Fruit fly (Drosophila melanogaster) whole organism, embryonic: ENCODE measurements around the gene Drsl2.

Experiments used
- Bgb ChIP-seq: fragments of 200-800 bp; sonication (Bioruptor generic); IDR thresholded peaks from 2 replicates; pipeline ENCODE4 v1.3.6; 2022; ENCODE audit warnings: missing biosample characterization, missing genetic modification characterization; ENCODE audit not compliant: partially characterized antibody
- CG11504 ChIP-seq: fragments of 200-800 bp; sonication (Bioruptor generic); optimal IDR thresholded peaks from 3 replicates; lab custom pipeline; 2019; ENCODE audit warnings: missing biosample characterization, mild to moderate bottlenecking, missing genetic modification characterization, moderate library complexity
- CG12071 ChIP-seq: fragments of 200-800 bp; sonication (Bioruptor generic); optimal IDR thresholded peaks from 3 replicates; lab custom pipeline; 2018; ENCODE audit warnings: missing biosample characterization, mild to moderate bottlenecking, missing genetic modification characterization
- CG12659 ChIP-seq: fragments of 200-800 bp; sonication (Bioruptor generic); optimal IDR thresholded peaks from 3 replicates; lab custom pipeline; 2017; ENCODE audit warnings: mild to moderate bottlenecking, missing biosample characterization, missing genetic modification reagents, missing genetic modification characterization
- CG13296 ChIP-seq: fragments of 200-800 bp; sonication (Bioruptor generic); optimal IDR thresholded peaks from 3 replicates; lab custom pipeline; 2018; ENCODE audit warnings: missing biosample characterization, mild to moderate bottlenecking, missing genetic modification characterization
- CG15479 ChIP-seq: fragments of 200-800 bp; sonication (Bioruptor generic); optimal IDR thresholded peaks from 3 replicates; lab custom pipeline; 2019; ENCODE audit warnings: missing biosample characterization, mild to moderate bottlenecking, missing genetic modification characterization, moderate library complexity
- CG17385 ChIP-seq: fragments of 200-800 bp; sonication (Bioruptor generic); optimal IDR thresholded peaks from 3 replicates; lab custom pipeline; 2018; ENCODE audit warnings: missing biosample characterization, mild to moderate bottlenecking, missing genetic modification characterization
- CG18011 ChIP-seq: fragments of 200-800 bp; sonication (Bioruptor generic); optimal IDR thresholded peaks from 2 replicates; lab custom pipeline; 2017; ENCODE audit warnings: missing biosample characterization, missing genetic modification characterization, mild to moderate bottlenecking, moderate library complexity, missing genotype
- CG18599 ChIP-seq: fragments of 200-800 bp; sonication (Bioruptor generic); optimal IDR thresholded peaks from 3 replicates; lab custom pipeline; 2017; ENCODE audit warnings: missing biosample characterization, missing genetic modification characterization, mild to moderate bottlenecking, moderate library complexity, missing genetic modification reagents
- CG2199 ChIP-seq: fragments of 200-800 bp; sonication (Bioruptor generic); IDR thresholded peaks from 3 replicates; pipeline ENCODE4 v1.3.6; 2022; ENCODE audit warnings: missing biosample characterization, missing genetic modification characterization
- CG32767 ChIP-seq: fragments of 200-800 bp; sonication (Bioruptor generic); IDR thresholded peaks from 2 replicates; pipeline ENCODE4 v1.3.6; 2022; ENCODE audit warnings: missing biosample characterization, missing genetic modification characterization
- CG3407 ChIP-seq: fragments of 200-800 bp; sonication (Bioruptor generic); optimal IDR thresholded peaks from 2 replicates; lab custom pipeline; 2018; ENCODE audit warnings: missing biosample characterization, mild to moderate bottlenecking, missing genetic modification characterization
- CG7786 ChIP-seq: fragments of 200-800 bp; sonication (Bioruptor generic); optimal IDR thresholded peaks from 2 replicates; lab custom pipeline; 2016; ENCODE audit warnings: missing biosample characterization, missing genetic modification characterization
- CG9215 ChIP-seq: fragments of 200-800 bp; sonication (Bioruptor generic); IDR thresholded peaks from 2 replicates; pipeline ENCODE4 v1.3.6; 2022; ENCODE audit warnings: missing biosample characterization, missing genetic modification characterization
- Dfd ChIP-seq, 2 experiments: fragments of >200 bp; optimal IDR thresholded peaks; 2 replicates each; lab custom pipeline; 2017; ENCODE audit warnings: missing biosample characterization in 2 of 2, missing genetic modification characterization in 2 of 2
- E2f2 ChIP-seq: fragments of 200-800 bp; sonication (Bioruptor generic); IDR thresholded peaks from 2 replicates; pipeline ENCODE4 v1.3.6; 2022; ENCODE audit warnings: missing biosample characterization, missing genetic modification characterization
- HHEX ChIP-seq: fragments of 200-800 bp; sonication (Bioruptor generic); optimal IDR thresholded peaks from 3 replicates; lab custom pipeline; 2017; ENCODE audit warnings: missing biosample characterization, mild to moderate bottlenecking, missing genetic modification characterization, missing genetic modification reagents
- HLH3B ChIP-seq: fragments of 200-800 bp; sonication (Bioruptor generic); IDR thresholded peaks from 2 replicates; pipeline ENCODE4 v1.3.6; 2022; ENCODE audit warnings: missing biosample characterization, missing genetic modification characterization
- Hey ChIP-seq: fragments of 200-800 bp; sonication (Bioruptor generic); optimal IDR thresholded peaks from 3 replicates; lab custom pipeline; 2018; ENCODE audit warnings: missing biosample characterization, mild to moderate bottlenecking, missing genetic modification characterization
- MTF-1 ChIP-seq: fragments of 200-800 bp; sonication (Bioruptor generic); optimal IDR thresholded peaks from 2 replicates; lab custom pipeline; 2018; ENCODE audit warnings: missing biosample characterization, mild to moderate bottlenecking, missing genetic modification characterization, borderline replicate concordance
- Mad ChIP-seq: fragments of 200-800 bp; sonication (Bioruptor generic); optimal IDR thresholded peaks from 2 replicates; lab custom pipeline; 2016; ENCODE audit warnings: missing biosample characterization, missing genetic modification characterization
- Med ChIP-seq: fragments of 200-800 bp; sonication (Bioruptor generic); peaks from one replicate; lab custom pipeline; 2016; ENCODE audit warnings: missing biosample characterization, missing genetic modification characterization, mild to moderate bottlenecking, inconsistent platforms, moderate library complexity
- Nf-YC ChIP-seq: fragments of 200-800 bp; optimal IDR thresholded peaks from 3 replicates; lab custom pipeline; 2019; ENCODE audit warnings: missing biosample characterization, mild to moderate bottlenecking, missing genetic modification characterization, moderate library complexity
- NfI ChIP-seq: fragments of 200-800 bp; sonication (Bioruptor generic); optimal IDR thresholded peaks from 3 replicates; lab custom pipeline; 2018; ENCODE audit warnings: missing biosample characterization, mild to moderate bottlenecking, missing genetic modification characterization, moderate library complexity
- Pdp1 ChIP-seq, 2 experiments: fragments of 200-800 bp; sonication (Bioruptor generic); optimal IDR thresholded peaks; 3 replicates each; lab custom pipeline; 2016; ENCODE audit warnings: missing biosample characterization in 2 of 2, missing genetic modification characterization in 2 of 2, mild to moderate bottlenecking in 1 of 2, moderate library complexity in 1 of 2
- Ptx1 ChIP-seq: fragments of 200-800 bp; sonication (Bioruptor generic); IDR thresholded peaks from 2 replicates; pipeline ENCODE4 v1.3.6; 2022; ENCODE audit warnings: missing biosample characterization, missing genetic modification characterization
- Rfx ChIP-seq: fragments of 200-800 bp; sonication (Bioruptor generic); IDR thresholded peaks from 2 replicates; pipeline ENCODE4 v1.3.6; 2022; ENCODE audit warnings: missing biosample characterization, missing genetic modification characterization
- ato ChIP-seq: fragments of 200-800 bp; sonication (Bioruptor generic); IDR thresholded peaks from 2 replicates; pipeline ENCODE4 v1.3.6; 2022; ENCODE audit warnings: missing biosample characterization, missing genetic modification characterization; ENCODE audit not compliant: partially characterized antibody
- bbx ChIP-seq: fragments of 200-800 bp; sonication (Bioruptor generic); IDR thresholded peaks from 2 replicates; pipeline ENCODE4 v1.3.6; 2022; ENCODE audit warnings: missing biosample characterization, missing genetic modification characterization; ENCODE audit not compliant: partially characterized antibody
- cad ChIP-seq: fragments of >200 bp; optimal IDR thresholded peaks from 2 replicates; lab custom pipeline; 2017; ENCODE audit warnings: missing biosample characterization, missing genetic modification characterization
- chinmo ChIP-seq: fragments of 200-800 bp; sonication (Bioruptor generic); IDR thresholded peaks from 4 replicates; pipeline ENCODE4 v1.3.6; 2022; ENCODE audit warnings: missing biosample characterization, missing genetic modification characterization; ENCODE audit not compliant: partially characterized antibody
- cwo ChIP-seq: fragments of 200-800 bp; sonication (Bioruptor generic); optimal IDR thresholded peaks from 3 replicates; lab custom pipeline; 2017; ENCODE audit warnings: missing biosample characterization, missing genetic modification characterization, mild to moderate bottlenecking, moderate library complexity, missing genetic modification reagents
- disco-r ChIP-seq: fragments of 200-800 bp; sonication (Bioruptor generic); optimal IDR thresholded peaks from 2 replicates; lab custom pipeline; 2016; ENCODE audit warnings: missing biosample characterization, missing genetic modification characterization
- dm ChIP-seq: fragments of 200-800 bp; sonication (Bioruptor generic); optimal IDR thresholded peaks from 3 replicates; lab custom pipeline; 2016; ENCODE audit warnings: missing biosample characterization, missing genetic modification characterization
- grn ChIP-seq: fragments of 200-800 bp; sonication (Bioruptor generic); optimal IDR thresholded peaks from 3 replicates; lab custom pipeline; 2017; ENCODE audit warnings: missing biosample characterization, missing genetic modification characterization
- lab ChIP-seq: fragments of 200-800 bp; sonication (Bioruptor generic); optimal IDR thresholded peaks from 3 replicates; lab custom pipeline; 2017; ENCODE audit warnings: missing biosample characterization, missing genetic modification characterization, mild to moderate bottlenecking, moderate library complexity, missing genetic modification reagents
- lov ChIP-seq, 2 experiments: fragments of 200-800 bp in 1 of 2; fragments of >200 bp in 1 of 2; sonication (Bioruptor generic) in 1 of 2; IDR thresholded peaks in 1 of 2; optimal IDR thresholded peaks in 1 of 2; 2 replicates in 1 of 2; 3 replicates in 1 of 2; pipeline versions ENCODE4 v1.3.6 to Lab custom; 2017 to 2022; ENCODE audit warnings: missing biosample characterization in 1 of 2, missing genetic modification characterization in 1 of 2
- mirr ChIP-seq: fragments of 200-800 bp; sonication (Bioruptor generic); optimal IDR thresholded peaks from 3 replicates; lab custom pipeline; 2018; ENCODE audit warnings: missing biosample characterization, mild to moderate bottlenecking, missing genetic modification characterization
- sens ChIP-seq: fragments of 200-800 bp; sonication (Bioruptor generic); peaks from one replicate; lab custom pipeline; 2016; ENCODE audit warnings: missing biosample characterization, missing genetic modification characterization
- slbo ChIP-seq: fragments of 200-800 bp; sonication (Bioruptor generic); IDR thresholded peaks from 2 replicates; pipeline ENCODE4 v1.3.6; 2022; ENCODE audit warnings: missing biosample characterization, missing genetic modification characterization
- sug ChIP-seq: fragments of 200-800 bp; optimal IDR thresholded peaks from 2 replicates; lab custom pipeline; 2019; ENCODE audit warnings: missing biosample characterization, mild to moderate bottlenecking, missing genetic modification characterization, moderate library complexity
- toy ChIP-seq: fragments of 200-800 bp; sonication (Bioruptor generic); IDR thresholded peaks from 2 replicates; pipeline ENCODE4 v1.3.6; 2022; ENCODE audit warnings: missing biosample characterization, missing genetic modification characterization
- tup ChIP-seq: fragments of 200-800 bp; sonication (Bioruptor generic); optimal IDR thresholded peaks from 2 replicates; lab custom pipeline; 2016; ENCODE audit warnings: missing biosample characterization, mild to moderate bottlenecking, missing genetic modification characterization, moderate library complexity
- vnd ChIP-seq: fragments of 200-800 bp; sonication (Bioruptor generic); IDR thresholded peaks from 3 replicates; pipeline ENCODE4 v1.3.6; 2022; ENCODE audit warnings: missing biosample characterization, missing genetic modification characterization; ENCODE audit not compliant: partially characterized antibody
- vvl ChIP-seq: fragments of 200-800 bp; sonication (Bioruptor generic); IDR thresholded peaks from 2 replicates; pipeline ENCODE4 v1.3.6; 2022; ENCODE audit warnings: missing biosample characterization, missing genetic modification characterization
- zen ChIP-seq: fragments of 200-800 bp; sonication (Bioruptor generic); optimal IDR thresholded peaks from 3 replicates; lab custom pipeline; 2018; ENCODE audit warnings: missing biosample characterization, mild to moderate bottlenecking, missing genetic modification characterization, moderate library complexity

Gene Drsl2

DNA sequence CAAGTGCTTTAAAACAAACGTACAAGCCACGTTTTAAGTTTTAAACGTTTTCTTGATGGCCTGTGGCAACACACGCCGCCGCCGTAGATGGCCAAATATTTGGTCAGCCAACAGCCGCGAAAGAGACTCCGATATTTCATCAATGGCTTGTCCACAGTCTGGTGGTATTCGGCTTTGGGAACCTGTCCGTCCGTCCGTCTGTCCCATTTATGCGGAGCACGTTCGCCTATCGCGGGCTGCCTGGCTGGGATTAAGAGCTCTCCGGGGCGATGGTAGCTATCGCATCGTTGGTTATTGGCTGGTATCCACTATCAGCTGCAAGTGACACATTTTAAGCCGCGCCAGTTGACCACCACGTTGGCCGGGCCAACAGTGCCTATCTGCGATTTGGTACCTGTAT lies 6.6 kb upstream of the Drsl2 start:
- peak; percentile 27 for TF ChIP-seq Nf-YC (tag; lab: Kevin White, UChicago)
- peak; percentile 10 for TF ChIP-seq HHEX (GFP tag; lab: Kevin White, UChicago)
- no peak for TF ChIP-seq disco-r (GFP tag; lab: Kevin White, UChicago)
- TF ChIP-seq Dfd (GFP tag; optimal IDR thresholded peaks at IDR 0.05; lab: Kevin White, UChicago) = no peak
- TF ChIP-seq cad (GFP tag; lab: Kevin White, UChicago) = no peak
- TF ChIP-seq lov (optimal IDR thresholded peaks at IDR 0.05; lab: Kevin White, UChicago) = no peak
- no peak for TF ChIP-seq lov (GFP tag; IDR thresholded peaks at IDR 0.05; lab: Robert Waterston, UW)
- TF ChIP-seq CG2199 (GFP tag; lab: Robert Waterston, UW) = 0 out of 3 replicates have a peak, but pooled peaks have one; percentile 19
- TF ChIP-seq CG12071 (GFP tag; lab: Kevin White, UChicago) = no peak
- TF ChIP-seq Bgb = 0 out of 2 replicates have a peak, but pooled peaks have one; percentile 12
- TF ChIP-seq grn (GFP tag; lab: Kevin White, UChicago) = no peak
- peak; percentile 52 for TF ChIP-seq vvl
- TF ChIP-seq toy (GFP tag; lab: Robert Waterston, UW) = no peak
- TF ChIP-seq CG9215 (GFP tag; lab: Robert Waterston, UW) = no peak
- no peak for TF ChIP-seq CG18011 (GFP tag; lab: Kevin White, UChicago)
- TF ChIP-seq CG7786 (GFP tag; lab: Kevin White, UChicago) = no peak
- TF ChIP-seq bbx (GFP tag; lab: Robert Waterston, UW) = peak; percentile 32; the same call in 1 of the 2 replicates
- no peak for TF ChIP-seq Hey (tag; lab: Kevin White, UChicago)
- TF ChIP-seq CG3407 (GFP tag; lab: Kevin White, UChicago) = no peak
- peak; percentile 17; the same call in 1 of the 2 replicates for TF ChIP-seq Ptx1 (GFP tag; lab: Robert Waterston, UW)
- no peak for TF ChIP-seq tup (GFP tag; lab: Kevin White, UChicago)
- no peak for TF ChIP-seq Mad (GFP tag; lab: Kevin White, UChicago)
- TF ChIP-seq HLH3B = no peak
- peak; percentile 65 for TF ChIP-seq Med (GFP tag; lab: Kevin White, UChicago)
- TF ChIP-seq E2f2 = 0 out of 2 replicates have a peak, but pooled peaks have one; percentile 6
- TF ChIP-seq CG11504 (tag; lab: Kevin White, UChicago) = no peak
- peak; percentile 35 for TF ChIP-seq lab
- peak; percentile 5 for TF ChIP-seq zen (tag; lab: Kevin White, UChicago)
- TF ChIP-seq CG17385 (GFP tag; lab: Kevin White, UChicago) = no peak
- TF ChIP-seq, all 482 proteins: peak for 11

DNA sequence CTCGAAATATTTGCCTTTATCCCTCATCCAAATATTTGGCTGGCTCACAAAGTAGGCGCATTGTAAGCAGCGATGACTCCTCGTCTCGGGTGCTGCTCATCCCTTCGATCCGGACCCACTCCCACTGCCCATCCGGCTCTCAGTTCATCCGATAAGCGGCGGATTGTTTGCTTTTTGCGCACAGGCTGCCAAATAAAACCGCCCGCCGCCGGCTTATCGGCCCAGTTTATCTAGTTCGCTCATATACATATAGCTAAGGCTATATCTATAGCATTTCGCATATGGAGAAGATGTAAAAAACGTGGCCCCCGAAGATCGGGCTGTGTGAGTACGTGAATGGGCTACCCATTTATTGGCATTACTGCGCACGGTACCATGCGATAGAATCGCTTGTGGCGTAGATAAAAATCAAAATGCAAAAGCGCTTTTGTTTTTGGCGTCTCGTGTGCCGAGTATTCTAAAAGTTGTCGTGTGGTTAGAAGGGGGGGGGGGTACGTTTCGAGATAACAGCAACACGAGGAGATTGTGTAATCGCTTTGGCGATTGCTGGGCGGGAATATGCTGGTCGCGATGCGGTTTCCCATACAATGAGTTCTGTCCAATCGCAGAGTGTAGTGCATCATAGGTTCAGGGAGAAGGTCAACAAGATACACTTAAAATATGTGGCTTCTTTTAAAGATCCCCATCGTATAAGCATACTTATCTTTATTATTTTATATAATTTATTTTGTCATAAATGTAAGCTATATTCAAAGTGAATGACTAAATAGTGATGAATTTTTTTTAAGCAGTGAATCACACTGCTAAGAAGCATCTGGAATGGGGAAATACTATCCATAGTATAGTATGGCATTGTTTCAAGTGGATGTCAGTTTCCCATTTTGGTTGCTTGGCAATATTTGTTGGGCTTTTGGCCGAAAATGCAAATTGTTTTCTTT lies 5.2 kb upstream of the Drsl2 start:
- TF ChIP-seq CG12659 (GFP tag; lab: Kevin White, UChicago) (no peak), CG15479 (GFP tag; lab: Kevin White, UChicago) (peak; percentile 91), MTF-1 (GFP tag; lab: Kevin White, UChicago) (peak; percentile 99), lab (peak; percentile 34), Pdp1 (GFP tag; optimal IDR thresholded peaks at IDR 0.05; lab: Kevin White, UChicago) (peak in 1 of 2 experiments; percentile 95), sug (tag; lab: Kevin White, UChicago) (peak; percentile 76), slbo (GFP tag; lab: Robert Waterston, UW) (no peak), CG32767 (GFP tag; lab: Robert Waterston, UW) (no peak), chinmo (GFP tag; lab: Robert Waterston, UW) (peak; percentile 86; the same call in 1 of the 4 replicates), vnd (GFP tag; lab: Robert Waterston, UW) (0 out of 3 replicates have a peak, but pooled peaks have one; percentile 23), cwo (GFP tag; lab: Kevin White, UChicago) (peak; percentile 92), CG13296 (peak; percentile 24), mirr (GFP tag; lab: Kevin White, UChicago) (peak; percentile 26), Med (GFP tag; lab: Kevin White, UChicago) (peak; percentile 75), CG17385 (GFP tag; lab: Kevin White, UChicago) (no peak), CG18599 (GFP tag; lab: Kevin White, UChicago) (peak; percentile 30), dm (GFP tag; lab: Kevin White, UChicago) (peak; percentile 21), ato (GFP tag; lab: Robert Waterston, UW) (no peak), NfI (GFP tag; lab: Kevin White, UChicago) (no peak), sens (GFP tag; lab: Kevin White, UChicago) (peak; percentile 20), Rfx (GFP tag; lab: Robert Waterston, UW) (0 out of 2 replicates have a peak, but pooled peaks have one; percentile 3)
